Fruit fly (Drosophila melanogaster) whole organism, wandering third instar larva: Measurements from ENCODE around the gene Msp300.

ENCODE experiments used
- Abd-B ChIP-seq: fragments of >200 bp; optimal IDR thresholded peaks from 2 replicates; lab custom pipeline; 2017; ENCODE audit warnings: missing biosample characterization, missing genetic modification characterization
- CG32264 ChIP-seq: fragments of 200-800 bp; sonication (Bioruptor generic); optimal IDR thresholded peaks from 2 replicates; lab custom pipeline; 2016; ENCODE audit warnings: missing biosample characterization, missing genetic modification characterization
- CG9705 ChIP-seq: fragments of 200-800 bp; sonication (Bioruptor generic); optimal IDR thresholded peaks from 2 replicates; lab custom pipeline; 2018; ENCODE audit warnings: missing biosample characterization, mild to moderate bottlenecking, missing genetic modification characterization
- CrebA ChIP-seq: fragments of 200-800 bp; sonication (Bioruptor generic); optimal IDR thresholded peaks from 2 replicates; lab custom pipeline; 2016; ENCODE audit warnings: missing biosample characterization, mild to moderate bottlenecking, missing genetic modification characterization, borderline replicate concordance
- Dfd ChIP-seq: fragments of >200 bp; optimal IDR thresholded peaks from 2 replicates; lab custom pipeline; 2017; ENCODE audit warnings: missing biosample characterization, missing genetic modification characterization
- Dif ChIP-seq: fragments of 200-275, 200-300 bp; sonication (Bioruptor generic); optimal IDR thresholded peaks from 2 replicates; lab custom pipeline; 2018; ENCODE audit warnings: missing biosample characterization, missing genetic modification characterization; ENCODE audit not compliant: partially characterized antibody
- GATAd ChIP-seq: sonication (Bioruptor generic); optimal IDR thresholded peaks from 2 replicates; lab custom pipeline; 2016; ENCODE audit warnings: missing biosample characterization, missing genetic modification characterization
- HLH106 ChIP-seq: fragments of 200-800 bp; optimal IDR thresholded peaks from 3 replicates; lab custom pipeline; 2019; ENCODE audit warnings: missing biosample characterization, mild to moderate bottlenecking, missing genetic modification characterization, moderate library complexity
- Hnf4 ChIP-seq: fragments of 200-800 bp; sonication (Bioruptor generic); optimal IDR thresholded peaks from 2 replicates; lab custom pipeline; 2016; ENCODE audit warnings: missing biosample characterization, mild to moderate bottlenecking, missing genetic modification characterization
- Hr78 ChIP-seq: fragments of >200 bp; optimal IDR thresholded peaks from 2 replicates; lab custom pipeline; 2017; ENCODE audit warnings: missing biosample characterization, missing genetic modification characterization
- Hr83 ChIP-seq: fragments of 200-300 bp; sonication (Bioruptor generic); optimal IDR thresholded peaks from 2 replicates; lab custom pipeline; 2016; ENCODE audit warnings: missing biosample characterization, mild to moderate bottlenecking, missing genetic modification characterization, moderate library complexity; ENCODE audit not compliant: poor library complexity, severe bottlenecking
- Jra ChIP-seq: sonication (Bioruptor generic); optimal IDR thresholded peaks from 2 replicates; lab custom pipeline; 2016; ENCODE audit warnings: missing biosample characterization, missing genetic modification characterization
- Mio ChIP-seq: sonication (Bioruptor generic); optimal IDR thresholded peaks from 2 replicates; lab custom pipeline; 2016; ENCODE audit warnings: missing biosample characterization, missing genetic modification characterization
- Myc ChIP-seq: fragments of >200 bp; optimal IDR thresholded peaks from 2 replicates; lab custom pipeline; 2017
- N ChIP-seq: fragments of >200 bp; optimal IDR thresholded peaks from 2 replicates; lab custom pipeline; 2018; ENCODE audit warnings: missing biosample characterization, missing external identifiers, missing genetic modification characterization
- OdsH ChIP-seq: fragments of 200-800 bp; sonication (Bioruptor generic); optimal IDR thresholded peaks from 2 replicates; lab custom pipeline; 2016; ENCODE audit warnings: missing biosample characterization, mild to moderate bottlenecking, missing genetic modification characterization
- Rel ChIP-seq, 2 experiments: fragments of 200-800 bp; sonication (Bioruptor generic) in 1 of 2; optimal IDR thresholded peaks; 2 replicates in 1 of 2; 3 replicates in 1 of 2; lab custom pipeline; 2016 to 2019; ENCODE audit warnings: mild to moderate bottlenecking in 2 of 2, missing biosample characterization in 2 of 2, missing genetic modification characterization in 2 of 2, moderate library complexity in 1 of 2
- Sp1 ChIP-seq: fragments of 200-800 bp; sonication (Bioruptor generic); optimal IDR thresholded peaks from 3 replicates; lab custom pipeline; 2019; ENCODE audit warnings: missing biosample characterization, mild to moderate bottlenecking, missing genetic modification characterization, moderate library complexity
- Vsx2 ChIP-seq: fragments of 200-300, 225-300 bp; sonication (Bioruptor generic); optimal IDR thresholded peaks from 2 replicates; lab custom pipeline; 2018; ENCODE audit warnings: missing biosample characterization, missing genetic modification characterization; ENCODE audit not compliant: partially characterized antibody
- br ChIP-seq: fragments of 200-800 bp; sonication (Bioruptor generic); optimal IDR thresholded peaks from 2 replicates; lab custom pipeline; 2016; ENCODE audit warnings: missing biosample characterization, missing genetic modification characterization
- brk ChIP-seq: fragments of 200-800 bp; sonication (Bioruptor generic); optimal IDR thresholded peaks from 2 replicates; lab custom pipeline; 2016; ENCODE audit warnings: missing biosample characterization, mild to moderate bottlenecking, missing genetic modification characterization
- dl ChIP-seq, 2 experiments: fragments of 175-275, 200-275 bp in 1 of 2; fragments of 200-275 bp in 1 of 2; sonication (Bioruptor generic); optimal IDR thresholded peaks; lab custom pipeline; 2018; ENCODE audit warnings: mild to moderate bottlenecking in 2 of 2, missing biosample characterization in 2 of 2, missing genetic modification characterization in 2 of 2, moderate library complexity in 2 of 2; ENCODE audit not compliant: partially characterized antibody in 2 of 2, insufficient read depth in 1 of 2
- dmrt93B ChIP-seq: fragments of 200-800 bp; sonication (Bioruptor generic); optimal IDR thresholded peaks from 2 replicates; lab custom pipeline; 2018; ENCODE audit warnings: missing biosample characterization, mild to moderate bottlenecking, missing genetic modification characterization
- dsf ChIP-seq: sonication (Bioruptor generic); optimal IDR thresholded peaks from 2 replicates; lab custom pipeline; 2016; ENCODE audit warnings: missing biosample characterization, missing genetic modification characterization, borderline replicate concordance
- ey ChIP-seq: fragments of 200-800 bp; sonication (Bioruptor generic); optimal IDR thresholded peaks from 2 replicates; lab custom pipeline; 2016; ENCODE audit warnings: missing biosample characterization, missing genetic modification characterization
- foxo ChIP-seq, 2 experiments: fragments of 200-800 bp; sonication (Bioruptor generic); optimal IDR thresholded peaks; 2 replicates in 1 of 2; 3 replicates in 1 of 2; lab custom pipeline; 2016 to 2017; ENCODE audit warnings: missing biosample characterization in 2 of 2, missing genetic modification characterization in 2 of 2
- fru ChIP-seq: fragments of 200-800 bp; sonication (Bioruptor generic); optimal IDR thresholded peaks from 3 replicates; lab custom pipeline; 2016; ENCODE audit warnings: missing biosample characterization, mild to moderate bottlenecking, missing genetic modification characterization
- h ChIP-seq: fragments of 200-800 bp; sonication (Bioruptor generic); optimal IDR thresholded peaks from 3 replicates; lab custom pipeline; 2016; ENCODE audit warnings: missing biosample characterization, mild to moderate bottlenecking, missing genetic modification characterization
- jim ChIP-seq: fragments of 175-275, 200-325 bp; sonication (Bioruptor generic); optimal IDR thresholded peaks from 2 replicates; lab custom pipeline; 2016; ENCODE audit warnings: missing biosample characterization, mild to moderate bottlenecking, missing genetic modification characterization
- lola ChIP-seq: fragments of >200 bp; optimal IDR thresholded peaks from 2 replicates; lab custom pipeline; 2017; ENCODE audit warnings: missing biosample characterization, missing genetic modification characterization
- pan ChIP-seq: fragments of >200 bp; optimal IDR thresholded peaks from 2 replicates; lab custom pipeline; 2017
- psq ChIP-seq: fragments of 200-800 bp; sonication (Bioruptor generic); optimal IDR thresholded peaks from 3 replicates; lab custom pipeline; 2017; ENCODE audit warnings: missing biosample characterization, mild to moderate bottlenecking, missing genetic modification characterization, moderate library complexity
- rgr ChIP-seq: fragments of 200-800 bp; sonication (Bioruptor generic); optimal IDR thresholded peaks from 3 replicates; lab custom pipeline; 2016; ENCODE audit warnings: missing biosample characterization, mild to moderate bottlenecking, missing genetic modification characterization
- sage ChIP-seq: fragments of 200-800 bp; sonication (Bioruptor generic); optimal IDR thresholded peaks from 2 replicates; lab custom pipeline; 2016; ENCODE audit warnings: missing biosample characterization, mild to moderate bottlenecking, missing genetic modification characterization
- sv ChIP-seq: fragments of 200-800 bp; sonication (Bioruptor generic); optimal IDR thresholded peaks from 3 replicates; lab custom pipeline; 2016; ENCODE audit warnings: missing biosample characterization, missing genetic modification characterization
- tai ChIP-seq: sonication (Bioruptor generic); optimal IDR thresholded peaks from 2 replicates; lab custom pipeline; 2016; ENCODE audit warnings: missing biosample characterization, missing genetic modification characterization
- usp ChIP-seq: fragments of >200 bp; optimal IDR thresholded peaks from 2 replicates; lab custom pipeline; 2017; ENCODE audit warnings: missing biosample characterization, missing genetic modification characterization
- woc ChIP-seq: sonication (Bioruptor generic); optimal IDR thresholded peaks from 2 replicates; lab custom pipeline; 2016; ENCODE audit warnings: missing biosample characterization, mild to moderate bottlenecking, missing genetic modification characterization

The Msp300 gene

dm6 chr2L:5229735-5230347, 129.2 kb downstream of the Msp300 start:
- TF ChIP-seq fru (GFP tag; lab: Kevin White, UChicago) = no peak
- no peak for TF ChIP-seq dl (GFP tag; optimal IDR thresholded peaks at IDR 0.05; lab: Kevin White, UChicago; ENCODE audit: insufficient read depth in 1 of 2, partially characterized antibody in 2 of 2)
- TF ChIP-seq jim (GFP tag; lab: Kevin White, UChicago) = peak; percentile 33
- no peak for TF ChIP-seq usp (GFP tag; lab: Kevin White, UChicago)
- no peak for TF ChIP-seq N (GFP tag; lab: Kevin White, UChicago)
- no peak for TF ChIP-seq OdsH (GFP tag; lab: Kevin White, UChicago)
- TF ChIP-seq Hnf4 (GFP tag; lab: Kevin White, UChicago) = no peak
- TF ChIP-seq, all 38 proteins: peak for 1

dm6 chr2L:5230772-5231171, 130.1 kb downstream of the Msp300 start:
- TF ChIP-seq woc (GFP tag; lab: Kevin White, UChicago) = no peak
- no peak for TF ChIP-seq N (GFP tag; lab: Kevin White, UChicago)
- TF ChIP-seq CG9705 (GFP tag; lab: Kevin White, UChicago) = no peak
- TF ChIP-seq sage (GFP tag; lab: Kevin White, UChicago) = no peak
- TF ChIP-seq Mio = no peak
- no peak for TF ChIP-seq rgr (GFP tag; lab: Kevin White, UChicago)
- no peak for TF ChIP-seq Vsx2
- no peak for TF ChIP-seq sv
- TF ChIP-seq HLH106 (tag; lab: Kevin White, UChicago) = no peak
- TF ChIP-seq tai (GFP tag; lab: Kevin White, UChicago) = no peak
- TF ChIP-seq brk (GFP tag; lab: Kevin White, UChicago) = no peak
- TF ChIP-seq psq (GFP tag; lab: Kevin White, UChicago) = no peak
- TF ChIP-seq dmrt93B (GFP tag; lab: Kevin White, UChicago) = no peak
- no peak for TF ChIP-seq Hnf4 (GFP tag; lab: Kevin White, UChicago)
- no peak for TF ChIP-seq pan (lab: Kevin White, UChicago)
- TF ChIP-seq lola (GFP tag; lab: Kevin White, UChicago) = no peak

dm6 chr2L:5231437-5231836, 130.8 kb downstream of the Msp300 start:
- TF ChIP-seq dsf (no peak), HLH106 (tag; lab: Kevin White, UChicago) (peak; percentile 30), tai (GFP tag; lab: Kevin White, UChicago) (peak; percentile 35), CG32264 (GFP tag; lab: Kevin White, UChicago) (peak; percentile 35), fru (GFP tag; lab: Kevin White, UChicago) (peak; percentile 62), OdsH (GFP tag; lab: Kevin White, UChicago) (peak; percentile 21), CG9705 (GFP tag; lab: Kevin White, UChicago) (no peak), Myc (no peak), Rel (GFP tag; optimal IDR thresholded peaks at IDR 0.05; lab: Kevin White, UChicago) (no peak), Rel (tag; optimal IDR thresholded peaks at IDR 0.05; lab: Kevin White, UChicago) (no peak), rgr (GFP tag; lab: Kevin White, UChicago) (peak; percentile 50), Vsx2 (no peak), jim (GFP tag; lab: Kevin White, UChicago) (no peak), lola (GFP tag; lab: Kevin White, UChicago) (no peak), dl (GFP tag; optimal IDR thresholded peaks at IDR 0.05; lab: Kevin White, UChicago; ENCODE audit: insufficient read depth in 1 of 2, partially characterized antibody in 2 of 2) (no peak), Hr83 (GFP tag; lab: Kevin White, UChicago) (no peak), foxo (GFP tag; optimal IDR thresholded peaks at IDR 0.05; lab: Kevin White, UChicago) (peak in 1 of 2 experiments; percentile 65), Abd-B (GFP tag; lab: Kevin White, UChicago) (no peak), pan (lab: Kevin White, UChicago) (no peak), N (GFP tag; lab: Kevin White, UChicago) (no peak), Jra (GFP tag; lab: Kevin White, UChicago) (peak; percentile 1), ey (GFP tag; lab: Kevin White, UChicago) (peak; percentile 43), Dfd (GFP tag; lab: Kevin White, UChicago) (no peak), Mio (no peak), woc (GFP tag; lab: Kevin White, UChicago) (peak; percentile 24), h (GFP tag; lab: Kevin White, UChicago) (peak; percentile 46), usp (GFP tag; lab: Kevin White, UChicago) (no peak), Hnf4 (GFP tag; lab: Kevin White, UChicago) (peak; percentile 46), Hr78 (no peak), CrebA (GFP tag; lab: Kevin White, UChicago) (no peak), Sp1 (peak; percentile 46), brk (GFP tag; lab: Kevin White, UChicago) (no peak), psq (GFP tag; lab: Kevin White, UChicago) (peak; percentile 40), sage (GFP tag; lab: Kevin White, UChicago) (no peak), sv (no peak), br (GFP tag; lab: Kevin White, UChicago) (peak; percentile 43), Dif (GFP tag; lab: Kevin White, UChicago) (no peak), dmrt93B (GFP tag; lab: Kevin White, UChicago) (peak; percentile 6), GATAd (GFP tag; lab: Kevin White, UChicago) (no peak)
